Worm (Caenorhabditis elegans) whole organism, L1 larva: ENCODE measurements around the gene F56D2.8.

ENCODE experiments used
- jun-1 ChIP-seq: fragments of 150-350 bp; optimal IDR thresholded peaks from 2 replicates; lab custom pipeline; 2014; ENCODE audit warnings: missing biosample characterization, missing genetic modification reagents, missing genetic modification characterization
- lin-39 ChIP-seq: fragments of 150-350 bp; optimal IDR thresholded peaks from 2 replicates; lab custom pipeline; 2014; ENCODE audit warnings: missing biosample characterization, missing genetic modification reagents, missing genetic modification characterization
- mdl-1 ChIP-seq, 2 experiments: fragments of 150-350 bp; optimal IDR thresholded peaks; 2 replicates each; lab custom pipeline; 2014 to 2017; ENCODE audit warnings: missing biosample characterization in 2 of 2, missing genetic modification characterization in 2 of 2, inconsistent platforms in 1 of 2
- skn-1 ChIP-seq: fragments of 150-350 bp; optimal IDR thresholded peaks from 2 replicates; lab custom pipeline; 2014; ENCODE audit warnings: missing biosample characterization, missing genetic modification characterization
- snpc-4 ChIP-seq: fragments of 150-350 bp; optimal IDR thresholded peaks from 2 replicates; lab custom pipeline; 2014; ENCODE audit warnings: missing biosample characterization, missing genetic modification characterization
- ztf-11 ChIP-seq, 2 experiments: sonication (generic microtip); optimal IDR thresholded peaks; 2 replicates each; lab custom pipeline; 2016 to 2017; ENCODE audit warnings: missing genetic modification characterization in 2 of 2, missing biosample characterization in 1 of 2, missing compliant biosample characterization in 1 of 2

- TF ChIP-seq snpc-4 (tag; lab: Kevin White, UChicago) (no peak), skn-1 (tag; lab: Kevin White, UChicago) (no peak), ztf-11 (tag; optimal IDR thresholded peaks at IDR 0.05; lab: Kevin White, UChicago) (no peak), lin-39 (no peak), mdl-1 (tag; optimal IDR thresholded peaks at IDR 0.05; lab: Kevin White, UChicago) (no peak), jun-1 (tag; lab: Kevin White, UChicago) (no peak)
Observed at ce11 chrIII:5594350-5594749, 11.7 kb upstream of the F56D2.8 start.
